Worm (Caenorhabditis elegans) whole organism, late embryonic: Measurements from ENCODE around the gene C05C8.1.

Experiments used
- C08G9.2 ChIP-seq: sonication (generic microtip); optimal IDR thresholded peaks from 2 replicates; lab custom pipeline; 2016; ENCODE audit warnings: mild to moderate bottlenecking, missing genetic modification characterization, moderate library complexity, missing compliant biosample characterization
- C38D4.7 ChIP-seq: fragments of 200-800 bp; sonication (Bioruptor generic); optimal IDR thresholded peaks from 2 replicates; lab custom pipeline; 2018; ENCODE audit warnings: mild to moderate bottlenecking, missing genetic modification characterization, moderate library complexity, missing compliant biosample characterization
- K02D7.2 ChIP-seq: sonication (generic microtip); optimal IDR thresholded peaks from 2 replicates; lab custom pipeline; 2017; ENCODE audit warnings: mild to moderate bottlenecking, missing genetic modification characterization, missing compliant biosample characterization
- Y22D7AL.16 ChIP-seq: sonication (generic microtip); optimal IDR thresholded peaks from 2 replicates; lab custom pipeline; 2016; ENCODE audit warnings: missing genetic modification characterization, missing compliant biosample characterization
- ahr-1 ChIP-seq: sonication (generic microtip); optimal IDR thresholded peaks from 2 replicates; lab custom pipeline; 2016; ENCODE audit warnings: missing genetic modification characterization, missing compliant biosample characterization
- ama-1 ChIP-seq: fragments of 150-350 bp; optimal IDR thresholded peaks from 2 replicates; lab custom pipeline; 2014
- ceh-14 ChIP-seq: sonication (generic microtip); optimal IDR thresholded peaks from 2 replicates; lab custom pipeline; 2016; ENCODE audit warnings: missing genotype, missing genetic modification characterization, missing compliant biosample characterization
- ceh-19 ChIP-seq: fragments of 200-800 bp; sonication (Bioruptor generic); optimal IDR thresholded peaks from 2 replicates; lab custom pipeline; 2018; ENCODE audit warnings: mild to moderate bottlenecking, missing genetic modification characterization, missing compliant biosample characterization
- ceh-2 ChIP-seq: sonication (generic microtip); optimal IDR thresholded peaks from 2 replicates; lab custom pipeline; 2016; ENCODE audit warnings: missing genotype, missing genetic modification characterization, missing compliant biosample characterization
- ceh-30 ChIP-seq: fragments of 150-350 bp; optimal IDR thresholded peaks from 2 replicates; lab custom pipeline; 2014; ENCODE audit warnings: missing biosample characterization, missing genetic modification characterization
- ceh-34 ChIP-seq: sonication (generic microtip); optimal IDR thresholded peaks from 2 replicates; lab custom pipeline; 2016; ENCODE audit warnings: mild to moderate bottlenecking, missing genetic modification characterization, missing compliant biosample characterization
- ceh-6 ChIP-seq: fragments of 200-800 bp; sonication (Bioruptor generic); optimal IDR thresholded peaks from 2 replicates; lab custom pipeline; 2018; ENCODE audit warnings: mild to moderate bottlenecking, missing genetic modification characterization, missing compliant biosample characterization
- ceh-9 ChIP-seq: sonication (generic microtip); optimal IDR thresholded peaks from 2 replicates; lab custom pipeline; 2016; ENCODE audit warnings: mild to moderate bottlenecking, missing genetic modification characterization, inconsistent platforms, missing compliant biosample characterization
- che-1 ChIP-seq: sonication (generic microtip); optimal IDR thresholded peaks from 2 replicates; lab custom pipeline; 2016; ENCODE audit warnings: mild to moderate bottlenecking, missing genetic modification characterization, missing compliant biosample characterization
- dmd-4 ChIP-seq: sonication (generic microtip); optimal IDR thresholded peaks from 2 replicates; lab custom pipeline; 2016; ENCODE audit warnings: borderline replicate concordance, missing genetic modification characterization, missing compliant biosample characterization
- dve-1 ChIP-seq: sonication (generic microtip); optimal IDR thresholded peaks from 2 replicates; lab custom pipeline; 2017; ENCODE audit warnings: antibody characterized with exemption, mild to moderate bottlenecking, missing genetic modification characterization, missing compliant biosample characterization
- elt-2 ChIP-seq: sonication (generic microtip); optimal IDR thresholded peaks from 2 replicates; lab custom pipeline; 2016; ENCODE audit warnings: missing genetic modification reagents, missing genetic modification characterization, missing compliant biosample characterization
- eyg-1 ChIP-seq: sonication (generic microtip); optimal IDR thresholded peaks from 2 replicates; lab custom pipeline; 2016; ENCODE audit warnings: missing genotype, missing genetic modification characterization, missing compliant biosample characterization
- fax-1 ChIP-seq: sonication (generic microtip); optimal IDR thresholded peaks from 2 replicates; lab custom pipeline; 2016; ENCODE audit warnings: missing genotype, missing genetic modification characterization, missing compliant biosample characterization
- fkh-10 ChIP-seq: fragments of 150-350 bp; optimal IDR thresholded peaks from 2 replicates; lab custom pipeline; 2014; ENCODE audit warnings: missing biosample characterization, missing genetic modification reagents, missing genetic modification characterization
- gmeb-2 ChIP-seq: sonication (generic microtip); optimal IDR thresholded peaks from 2 replicates; lab custom pipeline; 2016; ENCODE audit warnings: missing genetic modification characterization, inconsistent platforms, missing compliant biosample characterization
- hlh-15 ChIP-seq: sonication (generic microtip); optimal IDR thresholded peaks from 2 replicates; lab custom pipeline; 2016; ENCODE audit warnings: missing genetic modification characterization, missing compliant biosample characterization
- hlh-30 ChIP-seq: sonication (generic microtip); optimal IDR thresholded peaks from 2 replicates; lab custom pipeline; 2017; ENCODE audit warnings: antibody characterized with exemption, missing genetic modification characterization, missing compliant biosample characterization; ENCODE audit not compliant: insufficient read depth
- hlh-8 ChIP-seq: sonication (generic microtip); optimal IDR thresholded peaks from 2 replicates; lab custom pipeline; 2016; ENCODE audit warnings: missing genotype, missing genetic modification characterization, missing compliant biosample characterization
- lim-6 ChIP-seq: sonication (generic microtip); optimal IDR thresholded peaks from 2 replicates; lab custom pipeline; 2016; ENCODE audit warnings: missing genetic modification characterization, missing compliant biosample characterization
- lin-11 ChIP-seq: fragments of 200-800 bp; sonication (Bioruptor generic); optimal IDR thresholded peaks from 2 replicates; lab custom pipeline; 2018; ENCODE audit warnings: mild to moderate bottlenecking, missing genetic modification characterization, missing compliant biosample characterization
- madf-2 ChIP-seq: sonication (generic microtip); optimal IDR thresholded peaks from 2 replicates; lab custom pipeline; 2017; ENCODE audit warnings: missing genetic modification characterization, missing compliant biosample characterization
- mec-3 ChIP-seq: sonication (generic microtip); optimal IDR thresholded peaks from 2 replicates; lab custom pipeline; 2016; ENCODE audit warnings: borderline replicate concordance, missing genetic modification characterization, missing compliant biosample characterization
- nfya-1 ChIP-seq: sonication (generic microtip); optimal IDR thresholded peaks from 2 replicates; lab custom pipeline; 2017; ENCODE audit warnings: missing genetic modification characterization, mild to moderate bottlenecking, missing compliant biosample characterization, antibody characterized with exemption, moderate library complexity
- nhr-11 ChIP-seq: fragments of 150-350 bp; optimal IDR thresholded peaks from 2 replicates; lab custom pipeline; 2014; ENCODE audit warnings: missing biosample characterization, missing genetic modification characterization
- nhr-232 ChIP-seq: sonication (generic microtip); optimal IDR thresholded peaks from 2 replicates; lab custom pipeline; 2016; ENCODE audit warnings: missing genetic modification characterization, missing compliant biosample characterization
- pag-3 ChIP-seq: sonication (generic microtip); optimal IDR thresholded peaks from 2 replicates; lab custom pipeline; 2016; ENCODE audit warnings: missing compliant biosample characterization, missing genetic modification characterization, borderline replicate concordance
- pat-9 ChIP-seq: fragments of 200-800 bp; sonication (Bioruptor generic); optimal IDR thresholded peaks from 2 replicates; lab custom pipeline; 2018; ENCODE audit warnings: mild to moderate bottlenecking, missing genetic modification characterization, moderate library complexity, missing compliant biosample characterization
- pha-2 ChIP-seq: sonication (generic microtip); optimal IDR thresholded peaks from 2 replicates; lab custom pipeline; 2017; ENCODE audit warnings: mild to moderate bottlenecking, missing genetic modification characterization, missing compliant biosample characterization
- pha-4 ChIP-seq: fragments of 150-350 bp; optimal IDR thresholded peaks from 2 replicates; lab custom pipeline; 2018; ENCODE audit warnings: missing biosample characterization, missing genetic modification reagents, missing genetic modification characterization
- pqm-1 ChIP-seq: sonication (generic microtip); optimal IDR thresholded peaks from 2 replicates; lab custom pipeline; 2016; ENCODE audit warnings: missing genetic modification characterization, missing compliant biosample characterization
- ref-2 ChIP-seq: sonication (generic microtip); optimal IDR thresholded peaks from 2 replicates; lab custom pipeline; 2016; ENCODE audit warnings: missing genetic modification characterization, missing compliant biosample characterization
- sox-4 ChIP-seq: sonication (generic microtip); optimal IDR thresholded peaks from 2 replicates; lab custom pipeline; 2017; ENCODE audit warnings: mild to moderate bottlenecking, missing genetic modification characterization, inconsistent platforms, missing compliant biosample characterization
- syd-9 ChIP-seq: sonication (generic microtip); optimal IDR thresholded peaks from 2 replicates; lab custom pipeline; 2016; ENCODE audit warnings: mild to moderate bottlenecking, missing genetic modification characterization, moderate library complexity, missing compliant biosample characterization
- tbx-2 ChIP-seq: sonication (generic microtip); optimal IDR thresholded peaks from 2 replicates; lab custom pipeline; 2016; ENCODE audit warnings: missing genetic modification characterization, missing compliant biosample characterization
- ttx-3 ChIP-seq: sonication (generic microtip); optimal IDR thresholded peaks from 2 replicates; lab custom pipeline; 2016; ENCODE audit warnings: missing genetic modification reagents, missing genetic modification characterization, missing compliant biosample characterization
- unc-55 ChIP-seq: sonication (generic microtip); optimal IDR thresholded peaks from 2 replicates; lab custom pipeline; 2017; ENCODE audit warnings: missing biosample characterization, missing genetic modification reagents, missing genetic modification characterization
- unc-86 ChIP-seq: sonication (generic microtip); optimal IDR thresholded peaks from 2 replicates; lab custom pipeline; 2016; ENCODE audit warnings: missing genetic modification characterization, missing compliant biosample characterization
- ztf-16 ChIP-seq: sonication (generic microtip); optimal IDR thresholded peaks from 2 replicates; lab custom pipeline; 2017; ENCODE audit warnings: missing genetic modification characterization, missing compliant biosample characterization

C05C8.1 gene

ce11 chrV:7239471-7239870 is at the start of gene C05C8.1:
C05C8.1 (plus strand) TSS chrV:7239771.
- no peak for TF ChIP-seq ceh-6 (GFP tag; lab: Kevin White, UChicago)

ce11 chrV:7193562-7193961 is 46.0 kb upstream of the C05C8.1 start, which contains the start of gene F09G2.8:
F09G2.8 (minus strand) TSS chrV:7193662.
- TF ChIP-seq nfya-1 (tag; lab: Kevin White, UChicago) = no peak
- TF ChIP-seq K02D7.2 (tag; lab: Kevin White, UChicago) = no peak
- no peak for TF ChIP-seq ceh-2
- no peak for TF ChIP-seq tbx-2
- no peak for TF ChIP-seq Y22D7AL.16 (tag; lab: Kevin White, UChicago)
- no peak for TF ChIP-seq mec-3
- no peak for TF ChIP-seq eyg-1 (tag; lab: Kevin White, UChicago)
- TF ChIP-seq dmd-4 = no peak
- TF ChIP-seq dve-1 (tag; lab: Kevin White, UChicago) = no peak
- TF ChIP-seq ztf-16 (tag; lab: Kevin White, UChicago) = no peak
- TF ChIP-seq unc-55 (GFP tag; lab: Kevin White, UChicago) = no peak
- no peak for TF ChIP-seq ama-1 (lab: Kevin White, UChicago)
- TF ChIP-seq ceh-34 (tag; lab: Kevin White, UChicago) = no peak
- no peak for TF ChIP-seq nhr-232 (tag; lab: Kevin White, UChicago)
- TF ChIP-seq ceh-19 = no peak
- TF ChIP-seq che-1 (tag; lab: Kevin White, UChicago) = no peak
- TF ChIP-seq fkh-10 (GFP tag; lab: Kevin White, UChicago) = no peak
- TF ChIP-seq sox-4 (tag; lab: Kevin White, UChicago) = no peak
- TF ChIP-seq unc-86 (tag; lab: Kevin White, UChicago) = no peak
- TF ChIP-seq, all 69 proteins: peak for 0

DNA sequence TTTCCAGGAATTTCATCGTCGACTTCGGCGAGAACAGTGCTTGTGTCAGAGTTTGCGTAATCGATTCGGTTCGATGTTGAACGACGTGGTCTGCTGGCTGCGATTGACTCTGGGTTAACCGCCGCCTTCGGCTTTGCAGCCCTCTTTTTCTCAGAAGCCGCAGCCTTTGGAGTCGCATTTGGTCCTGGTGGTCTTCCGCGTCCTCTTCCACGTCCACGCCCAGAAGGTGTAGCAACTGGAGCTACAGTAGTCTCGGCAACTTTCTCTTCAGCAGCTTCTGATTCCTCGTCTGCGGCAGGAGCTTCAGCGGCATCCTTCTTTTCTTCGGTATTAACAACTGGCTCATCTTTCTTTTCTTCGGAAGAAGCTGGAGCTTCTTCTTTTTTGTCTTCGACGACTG is 44.8 kb upstream of the C05C8.1 start:
- no peak for TF ChIP-seq sox-4 (tag; lab: Kevin White, UChicago)

ce11 chrV:7196037-7196436 is 43.5 kb upstream of the C05C8.1 start, which contains the start of gene attf-2:
attf-2 (minus strand) TSS chrV:7196137.
- TF ChIP-seq pqm-1 (tag; lab: Kevin White, UChicago) (no peak), nfya-1 (tag; lab: Kevin White, UChicago) (no peak)

DNA sequence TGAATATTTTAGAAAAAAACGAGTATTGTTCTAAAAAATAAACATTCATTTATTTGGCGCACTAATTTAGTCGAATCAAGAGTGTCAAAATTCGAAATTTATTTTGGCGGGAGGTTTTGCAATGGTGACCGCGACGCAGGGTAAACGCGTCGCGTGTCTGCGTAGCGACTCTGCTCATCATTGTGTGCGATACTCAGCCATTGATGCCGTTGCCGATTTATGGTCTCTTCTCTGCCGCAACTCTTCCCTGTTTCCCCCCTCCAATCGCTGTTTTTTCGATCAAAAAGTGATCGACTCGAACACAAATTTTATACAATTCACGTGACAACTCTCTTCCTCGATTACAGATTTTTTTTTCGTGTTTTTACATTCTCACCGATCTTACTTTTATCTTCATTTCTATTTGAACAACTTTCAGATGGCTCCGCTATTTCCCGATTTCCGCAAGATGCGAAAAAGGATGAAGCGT is 43.0 kb upstream of the C05C8.1 start, which contains the start of gene F09G2.2:
Gene F09G2.2 (plus strand): TSS at position 419 of the 469 bp plus-strand sequence.
- peak; percentile 43 for TF ChIP-seq hlh-30 (tag; lab: Kevin White, UChicago)
- no peak for TF ChIP-seq ttx-3
- no peak for TF ChIP-seq fax-1 (tag; lab: Kevin White, UChicago)
- no peak for TF ChIP-seq ceh-2
- TF ChIP-seq elt-2 (tag; lab: Kevin White, UChicago) = peak; percentile 31
- peak; percentile 73 for TF ChIP-seq unc-55 (GFP tag; lab: Kevin White, UChicago)
- peak; percentile 23 for TF ChIP-seq madf-2 (tag; lab: Kevin White, UChicago)
- no peak for TF ChIP-seq C38D4.7
- no peak for TF ChIP-seq hlh-8 (tag; lab: Kevin White, UChicago)
- TF ChIP-seq ahr-1 (tag; lab: Kevin White, UChicago) = no peak
- TF ChIP-seq pha-4 (tag; lab: Kevin White, UChicago) = no peak
- peak; percentile 25 for TF ChIP-seq ref-2 (tag; lab: Kevin White, UChicago)
- no peak for TF ChIP-seq C08G9.2 (tag; lab: Kevin White, UChicago)
- no peak for TF ChIP-seq ceh-19
- no peak for TF ChIP-seq pat-9 (tag; lab: Kevin White, UChicago)
- no peak for TF ChIP-seq sox-4 (tag; lab: Kevin White, UChicago)
- peak; percentile 17 for TF ChIP-seq ceh-30 (tag; lab: Kevin White, UChicago)
- TF ChIP-seq hlh-15 (tag; lab: Kevin White, UChicago) = no peak
- TF ChIP-seq ceh-9 = no peak
- no peak for TF ChIP-seq pha-2
- TF ChIP-seq K02D7.2 (tag; lab: Kevin White, UChicago) = no peak
- no peak for TF ChIP-seq lin-11
- no peak for TF ChIP-seq nhr-11 (tag; lab: Kevin White, UChicago)
- TF ChIP-seq ceh-14 (tag; lab: Kevin White, UChicago) = peak; percentile 1
- no peak for TF ChIP-seq pag-3 (tag; lab: Kevin White, UChicago)
- no peak for TF ChIP-seq lim-6
- no peak for TF ChIP-seq fkh-10 (GFP tag; lab: Kevin White, UChicago)
- TF ChIP-seq syd-9 (tag; lab: Kevin White, UChicago) = no peak
- TF ChIP-seq dmd-4 = no peak
- peak; percentile 39 for TF ChIP-seq ceh-34 (tag; lab: Kevin White, UChicago)
- TF ChIP-seq gmeb-2 (tag; lab: Kevin White, UChicago) = no peak
